Fruit fly (Drosophila melanogaster): Measurements from ENCODE around the gene RpS19a.
A peak's percentile ranks its signal among the peaks of the same experiment; 100 is the strongest.

The RpS19a gene

dm6 chrX:16618724-16619123 lies 19.0 kb upstream of the RpS19a start:
- TF ChIP-seq CG1620 (GFP tag; optimal IDR thresholded peaks at IDR 0.05) (no peak), kay (GFP tag; ENCODE audit: borderline replicate concordance) (no peak), cic (GFP tag; optimal IDR thresholded peaks at IDR 0.05) (no peak), Hr96 (GFP tag; optimal IDR thresholded peaks at IDR 0.05) (no peak), Clk (GFP tag; optimal IDR thresholded peaks at IDR 0.05) (no peak), ovo (GFP tag; optimal IDR thresholded peaks at IDR 0.05) (no peak), bab1 (GFP tag; optimal IDR thresholded peaks at IDR 0.05) (no peak), CG7101 (tag; optimal IDR thresholded peaks at IDR 0.05) (no peak), pad (GFP tag; optimal IDR thresholded peaks at IDR 0.05) (no peak), toe (GFP tag; optimal IDR thresholded peaks at IDR 0.05) (no peak), CG12768 (GFP tag; optimal IDR thresholded peaks at IDR 0.05) (no peak), CG5204 (GFP tag; optimal IDR thresholded peaks at IDR 0.05) (no peak), CG11617 (GFP tag; optimal IDR thresholded peaks at IDR 0.05) (no peak), CG33017 (tag; optimal IDR thresholded peaks at IDR 0.05) (no peak), cnc (optimal IDR thresholded peaks at IDR 0.05) (no peak)

- TF ChIP-seq ovo (GFP tag; optimal IDR thresholded peaks at IDR 0.05) (no peak), CG14711 (tag; optimal IDR thresholded peaks at IDR 0.05) (no peak), CG12768 (GFP tag; optimal IDR thresholded peaks at IDR 0.05) (no peak), cnc (optimal IDR thresholded peaks at IDR 0.05) (no peak), CG11617 (GFP tag; optimal IDR thresholded peaks at IDR 0.05) (no peak), toe (GFP tag; optimal IDR thresholded peaks at IDR 0.05) (no peak), Clk (GFP tag; optimal IDR thresholded peaks at IDR 0.05) (no peak), CG5204 (GFP tag; optimal IDR thresholded peaks at IDR 0.05) (no peak), CG1620 (GFP tag; optimal IDR thresholded peaks at IDR 0.05) (no peak), tj (GFP tag; optimal IDR thresholded peaks at IDR 0.05) (no peak)
Observed at dm6 chrX:16621462-16621861, 16.2 kb upstream of the RpS19a start, which contains the start of gene CG9782. CG9782 (minus strand) TSS chrX:16621589.

dm6 chrX:16623524-16623923 lies 14.2 kb upstream of the RpS19a start:
- no peak for TF ChIP-seq cnc (optimal IDR thresholded peaks at IDR 0.05)
- no peak for TF ChIP-seq CG1620 (GFP tag; optimal IDR thresholded peaks at IDR 0.05)
- TF ChIP-seq toe (GFP tag; optimal IDR thresholded peaks at IDR 0.05): no peak
- TF ChIP-seq ovo (GFP tag; optimal IDR thresholded peaks at IDR 0.05): no peak
- no peak for TF ChIP-seq tj (GFP tag; optimal IDR thresholded peaks at IDR 0.05)
- TF ChIP-seq CG33017 (tag; optimal IDR thresholded peaks at IDR 0.05): no peak
- TF ChIP-seq CG11617 (GFP tag; optimal IDR thresholded peaks at IDR 0.05): no peak
- no peak for TF ChIP-seq cic (GFP tag; optimal IDR thresholded peaks at IDR 0.05)
- no peak for TF ChIP-seq Mnt (GFP tag; optimal IDR thresholded peaks at IDR 0.05)
- no peak for TF ChIP-seq Clk (GFP tag; optimal IDR thresholded peaks at IDR 0.05)
- TF ChIP-seq CG7045 (GFP tag; optimal IDR thresholded peaks at IDR 0.05): no peak

- TF ChIP-seq CG33017 (tag; optimal IDR thresholded peaks at IDR 0.05): no peak
- no peak for TF ChIP-seq Mnt (GFP tag; optimal IDR thresholded peaks at IDR 0.05)
Observed at dm6 chrX:16624519-16624918, 13.2 kb upstream of the RpS19a start.

- TF ChIP-seq cic (GFP tag; optimal IDR thresholded peaks at IDR 0.05) (no peak), kay (GFP tag; ENCODE audit: borderline replicate concordance) (no peak), CG7101 (tag; optimal IDR thresholded peaks at IDR 0.05) (no peak), CG5204 (GFP tag; optimal IDR thresholded peaks at IDR 0.05) (no peak), CG1620 (GFP tag; optimal IDR thresholded peaks at IDR 0.05) (no peak), pad (GFP tag; optimal IDR thresholded peaks at IDR 0.05) (no peak), CG7045 (GFP tag; optimal IDR thresholded peaks at IDR 0.05) (no peak), tj (GFP tag; optimal IDR thresholded peaks at IDR 0.05) (no peak)
Observed at dm6 chrX:16632135-16632534, 5.6 kb upstream of the RpS19a start, which contains the start of gene CG9777. CG9777 (minus strand) TSS chrX:16632235.

dm6 chrX:16633181-16633957 lies 4.3 kb upstream of the RpS19a start:
- peak; percentile 78 for TF ChIP-seq cic (GFP tag; optimal IDR thresholded peaks at IDR 0.05)
- TF ChIP-seq CG33017 (tag; optimal IDR thresholded peaks at IDR 0.05): peak; percentile 1
- peak; percentile 22 for TF ChIP-seq CG5204 (GFP tag; optimal IDR thresholded peaks at IDR 0.05)
- no peak for TF ChIP-seq CG14711 (tag; optimal IDR thresholded peaks at IDR 0.05)
- TF ChIP-seq Hr96 (GFP tag; optimal IDR thresholded peaks at IDR 0.05): peak; percentile 29
- peak; percentile 96 for TF ChIP-seq CG12768 (GFP tag; optimal IDR thresholded peaks at IDR 0.05)
- TF ChIP-seq Mnt (GFP tag; optimal IDR thresholded peaks at IDR 0.05): peak; percentile 97
- peak; percentile 6 for TF ChIP-seq CG7045 (GFP tag; optimal IDR thresholded peaks at IDR 0.05)
- TF ChIP-seq CG11617 (GFP tag; optimal IDR thresholded peaks at IDR 0.05): peak; percentile 11
- no peak for TF ChIP-seq CG1620 (GFP tag; optimal IDR thresholded peaks at IDR 0.05)
- no peak for TF ChIP-seq kay (GFP tag; ENCODE audit: borderline replicate concordance)
- peak; percentile 8 for TF ChIP-seq toe (GFP tag; optimal IDR thresholded peaks at IDR 0.05)
- peak; percentile 10 for TF ChIP-seq pad (GFP tag; optimal IDR thresholded peaks at IDR 0.05)
- TF ChIP-seq ovo (GFP tag; optimal IDR thresholded peaks at IDR 0.05): no peak
- TF ChIP-seq tj (GFP tag; optimal IDR thresholded peaks at IDR 0.05): peak; percentile 39
- TF ChIP-seq cnc (optimal IDR thresholded peaks at IDR 0.05): no peak
- no peak for TF ChIP-seq Crg-1 (GFP tag; optimal IDR thresholded peaks at IDR 0.05)
- no peak for TF ChIP-seq CG7101 (tag; optimal IDR thresholded peaks at IDR 0.05)
- no peak for TF ChIP-seq Clk (GFP tag; optimal IDR thresholded peaks at IDR 0.05)
- no peak for TF ChIP-seq bab1 (GFP tag; optimal IDR thresholded peaks at IDR 0.05)
